Worm (Caenorhabditis elegans) whole organism, L1 larva: ENCODE data around the gene Y43E12A.2.

ENCODE experiments used
- C04F5.9 ChIP-seq: sonication (generic microtip); optimal IDR thresholded peaks from 2 replicates; lab custom pipeline; 2016; ENCODE audit warnings: missing genetic modification characterization, missing compliant biosample characterization
- F16B12.6 ChIP-seq: fragments of 150-350 bp; optimal IDR thresholded peaks from 2 replicates; lab custom pipeline; 2014; ENCODE audit warnings: missing biosample characterization, missing genetic modification characterization
- Y116A8C.19 ChIP-seq: sonication (generic microtip); optimal IDR thresholded peaks from 2 replicates; lab custom pipeline; 2016; ENCODE audit warnings: missing compliant biosample characterization, missing genetic modification characterization, borderline replicate concordance
- blmp-1 ChIP-seq: fragments of 150-350 bp; optimal IDR thresholded peaks from 2 replicates; lab custom pipeline; 2014; ENCODE audit warnings: missing biosample characterization, missing genetic modification characterization
- ceh-63 ChIP-seq: fragments of 200-800 bp; sonication (Bioruptor generic); optimal IDR thresholded peaks from 2 replicates; lab custom pipeline; 2018; ENCODE audit warnings: mild to moderate bottlenecking, missing genetic modification characterization, missing compliant biosample characterization
- ceh-82 ChIP-seq, 3 experiments: fragments of 150-350 bp in 1 of 3; sonication (generic microtip) in 2 of 3; optimal IDR thresholded peaks; 2 replicates each; lab custom pipeline; 2014 to 2017; ENCODE audit warnings: missing biosample characterization in 3 of 3, missing genetic modification characterization in 3 of 3
- ceh-88 ChIP-seq: fragments of 200-800 bp; sonication (Bioruptor generic); IDR thresholded peaks from 2 replicates; pipeline ENCODE4 v1.3.6; 2022; ENCODE audit warnings: missing genetic modification characterization, missing compliant biosample characterization
- dpl-1 ChIP-seq, 3 experiments: fragments of 150-350 bp in 2 of 3; sonication (generic microtip) in 1 of 3; optimal IDR thresholded peaks; 2 replicates each; lab custom pipeline; 2014 to 2017; ENCODE audit warnings: missing biosample characterization in 3 of 3, missing genetic modification characterization in 3 of 3, missing genetic modification reagents in 3 of 3
- dsc-1 ChIP-seq: sonication (generic microtip); optimal IDR thresholded peaks from 2 replicates; lab custom pipeline; 2016; ENCODE audit warnings: mild to moderate bottlenecking, missing genetic modification characterization, missing compliant biosample characterization
- efl-1 ChIP-seq, 4 experiments: fragments of 150-350 bp; optimal IDR thresholded peaks in 3 of 4; peaks in 1 of 4; 1 replicate in 1 of 4; 2 replicates in 3 of 4; lab custom pipeline; 2014; ENCODE audit warnings: missing biosample characterization in 2 of 4, missing genetic modification characterization in 2 of 4, missing genetic modification reagents in 2 of 4
- egl-13 ChIP-seq: sonication (generic microtip); optimal IDR thresholded peaks from 2 replicates; lab custom pipeline; 2016; ENCODE audit warnings: missing genotype, missing genetic modification reagents, missing genetic modification characterization, missing compliant biosample characterization
- egl-27 ChIP-seq, 2 experiments: fragments of 150-350 bp in 1 of 2; sonication (generic microtip); optimal IDR thresholded peaks; 3 replicates each; lab custom pipeline; 2017 to 2018; ENCODE audit warnings: missing biosample characterization in 2 of 2, missing genetic modification characterization in 2 of 2, missing genetic modification reagents in 2 of 2
- elt-2 ChIP-seq: sonication (generic microtip); optimal IDR thresholded peaks from 2 replicates; lab custom pipeline; 2016; ENCODE audit warnings: missing genetic modification characterization, mild to moderate bottlenecking, inconsistent platforms, missing compliant biosample characterization, missing genetic modification reagents
- elt-3 ChIP-seq, 6 experiments: fragments of 150-350 bp in 1 of 6; sonication (generic microtip); optimal IDR thresholded peaks; 2 replicates each; lab custom pipeline; 2017 to 2018; ENCODE audit warnings: missing biosample characterization in 6 of 6, missing genetic modification characterization in 6 of 6, inconsistent platforms in 1 of 6
- ets-5 ChIP-seq: fragments of 200-800 bp; sonication (Bioruptor generic); IDR thresholded peaks from 2 replicates; pipeline ENCODE4 v1.3.6; 2022; ENCODE audit warnings: missing genetic modification characterization, missing compliant biosample characterization
- fkh-8 ChIP-seq: sonication (generic microtip); optimal IDR thresholded peaks from 2 replicates; lab custom pipeline; 2016; ENCODE audit warnings: mild to moderate bottlenecking, missing genetic modification characterization, missing compliant biosample characterization
- lin-14 ChIP-seq: fragments of 200-800 bp; sonication (Bioruptor generic); optimal IDR thresholded peaks from 2 replicates; lab custom pipeline; 2018; ENCODE audit warnings: mild to moderate bottlenecking, missing genetic modification characterization, moderate library complexity, missing compliant biosample characterization
- lin-15B ChIP-seq: fragments of 150-350 bp; sonication (generic microtip); optimal IDR thresholded peaks from 3 replicates; lab custom pipeline; 2014; ENCODE audit warnings: missing biosample characterization, missing genetic modification characterization
- lin-35 ChIP-seq, 2 experiments: fragments of 150-350 bp; optimal IDR thresholded peaks; 2 replicates each; lab custom pipeline; 2014; ENCODE audit warnings: missing biosample characterization in 2 of 2, missing genetic modification characterization in 2 of 2, missing genetic modification reagents in 2 of 2
- lin-39 ChIP-seq: fragments of 150-350 bp; optimal IDR thresholded peaks from 2 replicates; lab custom pipeline; 2014; ENCODE audit warnings: missing biosample characterization, missing genetic modification reagents, missing genetic modification characterization
- lir-3 ChIP-seq: sonication (generic microtip); optimal IDR thresholded peaks from 2 replicates; lab custom pipeline; 2016; ENCODE audit warnings: mild to moderate bottlenecking, missing genetic modification characterization, moderate library complexity, missing compliant biosample characterization; ENCODE audit not compliant: poor library complexity
- mdl-1 ChIP-seq, 2 experiments: fragments of 150-350 bp; optimal IDR thresholded peaks; 2 replicates each; lab custom pipeline; 2014 to 2017; ENCODE audit warnings: missing biosample characterization in 2 of 2, missing genetic modification characterization in 2 of 2, inconsistent platforms in 1 of 2
- nhr-11 ChIP-seq: fragments of 150-350 bp; optimal IDR thresholded peaks from 2 replicates; lab custom pipeline; 2014; ENCODE audit warnings: missing biosample characterization, missing genetic modification characterization
- nhr-12 ChIP-seq: sonication (generic microtip); optimal IDR thresholded peaks from 2 replicates; lab custom pipeline; 2017; ENCODE audit warnings: missing biosample characterization, missing genetic modification characterization
- nhr-20 ChIP-seq: sonication (generic microtip); optimal IDR thresholded peaks from 2 replicates; lab custom pipeline; 2016; ENCODE audit warnings: mild to moderate bottlenecking, missing genetic modification characterization, missing compliant biosample characterization
- nhr-237 ChIP-seq: fragments of 150-350 bp; optimal IDR thresholded peaks from 2 replicates; lab custom pipeline; 2014; ENCODE audit warnings: missing biosample characterization, missing genetic modification characterization
- nhr-47 ChIP-seq: sonication (generic microtip); optimal IDR thresholded peaks from 2 replicates; lab custom pipeline; 2016; ENCODE audit warnings: mild to moderate bottlenecking, missing genetic modification characterization, moderate library complexity, missing compliant biosample characterization
- nhr-71 ChIP-seq: sonication (generic microtip); optimal IDR thresholded peaks from 2 replicates; lab custom pipeline; 2016; ENCODE audit warnings: mild to moderate bottlenecking, missing genetic modification characterization, moderate library complexity, missing compliant biosample characterization
- nhr-77 ChIP-seq: fragments of 150-350 bp; optimal IDR thresholded peaks from 2 replicates; lab custom pipeline; 2014; ENCODE audit warnings: missing biosample characterization, missing genetic modification characterization
- nhr-85 ChIP-seq: sonication (generic microtip); peaks from one replicate; lab custom pipeline; 2016; ENCODE audit warnings: missing genetic modification characterization, inconsistent platforms, missing compliant biosample characterization
- nhr-90 ChIP-seq: sonication (generic microtip); optimal IDR thresholded peaks from 2 replicates; lab custom pipeline; 2016; ENCODE audit warnings: mild to moderate bottlenecking, missing genetic modification characterization, missing compliant biosample characterization; ENCODE audit not compliant: poor library complexity
- rnt-1 ChIP-seq: sonication (generic microtip); optimal IDR thresholded peaks from 2 replicates; lab custom pipeline; 2016; ENCODE audit warnings: mild to moderate bottlenecking, missing genetic modification characterization, moderate library complexity, missing compliant biosample characterization
- snpc-4 ChIP-seq: fragments of 150-350 bp; optimal IDR thresholded peaks from 2 replicates; lab custom pipeline; 2014; ENCODE audit warnings: missing biosample characterization, missing genetic modification characterization
- tlp-1 ChIP-seq: fragments of 150-350 bp; optimal IDR thresholded peaks from 2 replicates; lab custom pipeline; 2014; ENCODE audit warnings: missing biosample characterization, missing genetic modification characterization
- unc-30 ChIP-seq: sonication (generic microtip); optimal IDR thresholded peaks from 2 replicates; lab custom pipeline; 2017; ENCODE audit warnings: missing biosample characterization, missing genetic modification characterization
- unc-62 ChIP-seq: fragments of 150-350 bp; optimal IDR thresholded peaks from 2 replicates; lab custom pipeline; 2014; ENCODE audit warnings: missing biosample characterization, missing genetic modification reagents, missing genetic modification characterization
- unc-98 ChIP-seq: fragments of 200-800 bp; sonication (Bioruptor generic); IDR thresholded peaks from 2 replicates; pipeline ENCODE4 v1.3.6; 2022; ENCODE audit warnings: missing genetic modification characterization, missing compliant biosample characterization
- vab-15 ChIP-seq: sonication (generic microtip); optimal IDR thresholded peaks from 2 replicates; lab custom pipeline; 2017; ENCODE audit warnings: missing genotype, mild to moderate bottlenecking, missing genetic modification characterization, missing compliant biosample characterization
- xbp-1 ChIP-seq: sonication (generic microtip); optimal IDR thresholded peaks from 2 replicates; lab custom pipeline; 2016; ENCODE audit warnings: missing genetic modification characterization, missing compliant biosample characterization
- zag-1 ChIP-seq: fragments of 150-350 bp; optimal IDR thresholded peaks from 2 replicates; lab custom pipeline; 2014; ENCODE audit warnings: missing biosample characterization, missing genetic modification characterization
- ztf-4 ChIP-seq: fragments of 150-350 bp; optimal IDR thresholded peaks from 2 replicates; lab custom pipeline; 2014; ENCODE audit warnings: missing biosample characterization, missing genetic modification characterization

Gene Y43E12A.2

DNA sequence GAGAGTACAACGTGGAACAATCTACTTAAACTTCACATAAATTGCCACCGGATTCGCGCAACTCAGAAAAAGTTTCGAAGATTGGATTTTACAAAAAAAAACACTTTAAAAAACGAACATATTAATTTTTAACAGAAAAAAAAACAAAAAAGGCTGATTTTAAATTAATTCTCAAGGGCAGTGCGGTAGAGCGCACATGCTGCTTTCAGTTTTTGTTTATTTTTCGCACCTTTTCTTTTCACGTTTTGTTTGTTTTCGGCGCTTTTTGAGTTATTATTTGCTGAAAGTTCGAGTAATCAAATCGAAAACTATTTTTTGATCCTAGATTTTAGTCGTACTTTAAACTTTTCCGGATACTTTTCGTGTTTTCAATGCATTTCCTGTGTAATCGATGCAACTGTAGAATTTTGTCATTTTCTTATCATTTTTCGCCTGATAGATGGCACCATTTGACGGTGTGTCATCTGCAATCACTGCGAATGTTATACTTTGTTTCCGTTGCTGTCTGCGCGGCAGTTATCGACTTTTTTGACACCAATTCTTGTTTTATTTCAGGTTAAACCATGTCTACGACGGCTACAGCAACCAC is 38.2 kb downstream of the Y43E12A.2 start, which contains the start of gene F13H10.8 (continued):
- TF ChIP-seq efl-1 (optimal IDR thresholded peaks at IDR 0.05; lab: Kevin White, UChicago) = peak; percentile 24 to 26
- peak; percentile 31 to 40 for TF ChIP-seq efl-1 (GFP tag; optimal IDR thresholded peaks at IDR 0.05 in 1 of 2; lab: Kevin White, UChicago)
- TF ChIP-seq ceh-63 (GFP tag; lab: Kevin White, UChicago) = no peak
- no peak for TF ChIP-seq unc-62 (GFP tag; lab: Kevin White, UChicago)
- TF ChIP-seq Y116A8C.19 (tag; lab: Kevin White, UChicago) = no peak
- peak; percentile 19 to 48 (median 20) for TF ChIP-seq dpl-1 (GFP tag; optimal IDR thresholded peaks at IDR 0.05; lab: Kevin White, UChicago)
- no peak for TF ChIP-seq egl-13 (tag; lab: Kevin White, UChicago)
- no peak for TF ChIP-seq ets-5 (GFP tag; lab: Robert Waterston, UW)
- no peak for TF ChIP-seq ztf-4 (tag; lab: Kevin White, UChicago)
- no peak for TF ChIP-seq egl-27 (tag; optimal IDR thresholded peaks at IDR 0.05; lab: Kevin White, UChicago)
- peak; percentile 18 for TF ChIP-seq lin-15B (tag; lab: Kevin White, UChicago)
- TF ChIP-seq mdl-1 (tag; optimal IDR thresholded peaks at IDR 0.05; lab: Kevin White, UChicago) = peak in 1 of 2 experiments; percentile 1
- TF ChIP-seq dsc-1 (tag; lab: Kevin White, UChicago) = no peak
- TF ChIP-seq rnt-1 (tag; lab: Kevin White, UChicago) = no peak
- TF ChIP-seq nhr-90 = no peak
- TF ChIP-seq nhr-85 (tag; lab: Kevin White, UChicago) = peak; percentile 29
- TF ChIP-seq fkh-8 = no peak
- TF ChIP-seq elt-3 (tag; optimal IDR thresholded peaks at IDR 0.05; lab: Kevin White, UChicago) = no peak
- no peak for TF ChIP-seq zag-1 (tag; lab: Kevin White, UChicago)
- TF ChIP-seq snpc-4 (tag; lab: Kevin White, UChicago) = peak; percentile 24
- TF ChIP-seq nhr-20 (tag; lab: Kevin White, UChicago) = peak; percentile 54
- TF ChIP-seq lir-3 (tag; lab: Kevin White, UChicago) = no peak
- TF ChIP-seq ceh-88 (GFP tag; lab: Robert Waterston, UW) = no peak
- TF ChIP-seq C04F5.9 (tag; lab: Kevin White, UChicago) = no peak
- TF ChIP-seq unc-30 (tag; lab: Kevin White, UChicago) = no peak
- peak; percentile 1 for TF ChIP-seq nhr-77 (tag; lab: Kevin White, UChicago)
- peak; percentile 26 for TF ChIP-seq elt-2 (tag; lab: Kevin White, UChicago)
- TF ChIP-seq tlp-1 (tag; lab: Kevin White, UChicago) = no peak
- peak in 1 of 3 experiments; percentile 21 for TF ChIP-seq ceh-82 (tag; optimal IDR thresholded peaks at IDR 0.05; lab: Kevin White, UChicago)
- TF ChIP-seq nhr-11 (tag; lab: Kevin White, UChicago) = no peak
- TF ChIP-seq lin-35 (GFP tag; optimal IDR thresholded peaks at IDR 0.05; lab: Kevin White, UChicago) = peak; percentile 36 to 38
- TF ChIP-seq lin-39 (tag; lab: Kevin White, UChicago) = no peak
- peak; percentile 68 for TF ChIP-seq lin-14 (GFP tag; lab: Kevin White, UChicago)
- peak; percentile 41 for TF ChIP-seq blmp-1 (tag; lab: Kevin White, UChicago)
- TF ChIP-seq nhr-237 (tag; lab: Kevin White, UChicago) = no peak
- TF ChIP-seq nhr-71 (tag; lab: Kevin White, UChicago) = peak; percentile 40
- peak; percentile 31 for TF ChIP-seq xbp-1 (tag; lab: Kevin White, UChicago)
- TF ChIP-seq unc-98 (GFP tag; lab: Robert Waterston, UW) = no peak
- no peak for TF ChIP-seq vab-15 (tag; lab: Kevin White, UChicago)
- TF ChIP-seq nhr-12 (tag; lab: Kevin White, UChicago) = no peak
- no peak for TF ChIP-seq F16B12.6
- TF ChIP-seq nhr-47 (tag; lab: Kevin White, UChicago) = peak; percentile 24
